Fruit fly (Drosophila melanogaster) whole organism, pupa: ENCODE results near the gene CG10171.

Source experiments
- CG15710 ChIP-seq: fragments of 200-800 bp; sonication (Bioruptor generic); optimal IDR thresholded peaks from 2 replicates; lab custom pipeline; 2018; ENCODE audit warnings: missing biosample characterization, mild to moderate bottlenecking, missing genetic modification characterization, moderate library complexity
- CG4496 ChIP-seq: fragments of 200-800 bp; sonication (Bioruptor generic); IDR thresholded peaks from 3 replicates; pipeline ENCODE4 v1.3.6; 2022; ENCODE audit warnings: missing biosample characterization, missing genetic modification characterization
- CG9948 ChIP-seq: fragments of 200-800 bp; sonication (Bioruptor generic); optimal IDR thresholded peaks from 2 replicates; lab custom pipeline; 2018; ENCODE audit warnings: missing biosample characterization, mild to moderate bottlenecking, missing genetic modification characterization, moderate library complexity

DNA sequence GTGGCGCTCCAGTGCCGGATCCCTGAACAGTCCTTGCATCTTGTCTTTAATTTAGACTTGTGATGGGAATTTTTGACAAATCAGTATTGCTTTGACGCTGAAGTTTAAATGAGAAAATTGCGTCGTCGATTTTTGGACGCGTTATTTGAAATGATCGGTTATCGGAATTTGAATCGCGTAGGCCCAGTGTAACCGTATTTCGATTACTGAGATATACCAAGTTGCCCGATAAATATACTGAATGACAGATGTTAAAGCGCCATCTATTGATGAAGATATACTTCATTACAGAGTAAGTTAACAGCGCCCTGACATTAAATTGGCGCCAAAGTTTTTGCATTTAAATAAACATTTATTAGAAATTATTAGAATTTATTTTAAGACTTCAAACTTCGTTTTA, 2.1 kb upstream of the CG10171 start, which contains the start of gene Poc1:
- TF ChIP-seq CG4496 (GFP tag; lab: Robert Waterston, UW) (no peak), CG9948 (no peak), CG15710 (tag; lab: Kevin White, UChicago) (no peak)
